Worm (Caenorhabditis elegans) whole organism, mixed stage, embryonic: ENCODE data around the gene Y69H2.7.

Experiments
- M03D4.4 ChIP-seq: sonication (generic microtip); optimal IDR thresholded peaks from 2 replicates; lab custom pipeline; 2017; ENCODE audit warnings: mild to moderate bottlenecking, missing genetic modification characterization, missing compliant biosample characterization
- bed-3 ChIP-seq: fragments of 200-800 bp; sonication (Bioruptor generic); optimal IDR thresholded peaks from 3 replicates; lab custom pipeline; 2018; ENCODE audit warnings: mild to moderate bottlenecking, missing genetic modification characterization, moderate library complexity, missing compliant biosample characterization
- blmp-1 ChIP-seq: fragments of 150-350 bp; optimal IDR thresholded peaks from 2 replicates; lab custom pipeline; 2014; ENCODE audit warnings: missing biosample characterization, missing genetic modification characterization
- ceh-39 ChIP-seq: fragments of 150-350 bp; optimal IDR thresholded peaks from 2 replicates; lab custom pipeline; 2014; ENCODE audit warnings: missing biosample characterization, missing genetic modification characterization
- ceh-43 ChIP-seq: fragments of 200-800 bp; sonication (Bioruptor generic); optimal IDR thresholded peaks from 2 replicates; lab custom pipeline; 2018; ENCODE audit warnings: mild to moderate bottlenecking, missing genetic modification characterization, moderate library complexity, missing compliant biosample characterization
- ceh-83 ChIP-seq: fragments of 200-800 bp; sonication (Bioruptor generic); optimal IDR thresholded peaks from 2 replicates; lab custom pipeline; 2018; ENCODE audit warnings: mild to moderate bottlenecking, missing genetic modification characterization, missing compliant biosample characterization
- ces-1 ChIP-seq: fragments of 150-350 bp; optimal IDR thresholded peaks from 2 replicates; lab custom pipeline; 2014; ENCODE audit warnings: missing biosample characterization, missing genetic modification reagents, missing genetic modification characterization
- cnd-1 ChIP-seq: fragments of 200-800 bp; sonication (Bioruptor generic); optimal IDR thresholded peaks from 2 replicates; lab custom pipeline; 2018; ENCODE audit warnings: mild to moderate bottlenecking, missing genetic modification characterization, missing compliant biosample characterization
- drap-1 ChIP-seq: fragments of 200-800 bp; sonication (Bioruptor generic); optimal IDR thresholded peaks from 3 replicates; lab custom pipeline; 2018; ENCODE audit warnings: mild to moderate bottlenecking, missing genetic modification characterization, missing compliant biosample characterization
- elt-1 ChIP-seq: sonication (generic microtip); optimal IDR thresholded peaks from 2 replicates; lab custom pipeline; 2017; ENCODE audit warnings: missing genetic modification characterization, mild to moderate bottlenecking, missing compliant biosample characterization, antibody characterized with exemption, moderate library complexity, borderline replicate concordance; ENCODE audit not compliant: insufficient read depth
- flh-1 ChIP-seq: fragments of 200-800 bp; sonication (Bioruptor generic); optimal IDR thresholded peaks from 2 replicates; lab custom pipeline; 2018; ENCODE audit warnings: mild to moderate bottlenecking, missing genetic modification characterization, moderate library complexity, missing compliant biosample characterization
- ham-2 ChIP-seq: fragments of 200-800 bp; sonication (Bioruptor generic); optimal IDR thresholded peaks from 2 replicates; lab custom pipeline; 2018; ENCODE audit warnings: mild to moderate bottlenecking, missing genetic modification characterization, missing compliant biosample characterization
- lin-13 ChIP-seq: fragments of 150-350 bp; optimal IDR thresholded peaks from 2 replicates; lab custom pipeline; 2014; ENCODE audit warnings: missing biosample characterization, missing genetic modification characterization
- lin-32 ChIP-seq: fragments of 200-800 bp; sonication (Bioruptor generic); optimal IDR thresholded peaks from 2 replicates; lab custom pipeline; 2018; ENCODE audit warnings: mild to moderate bottlenecking, missing genetic modification characterization, missing compliant biosample characterization
- lsy-2 ChIP-seq: fragments of 150-350 bp; optimal IDR thresholded peaks from 2 replicates; lab custom pipeline; 2014; ENCODE audit warnings: missing biosample characterization, missing genetic modification characterization
- mab-5 ChIP-seq: fragments of 150-350 bp; optimal IDR thresholded peaks from 2 replicates; lab custom pipeline; 2014; ENCODE audit warnings: missing biosample characterization, missing genetic modification characterization
- mep-1 ChIP-seq: fragments of 150-350 bp; optimal IDR thresholded peaks from 2 replicates; lab custom pipeline; 2017; ENCODE audit warnings: missing biosample characterization, missing genetic modification reagents, missing genetic modification characterization, inconsistent platforms
- mls-2 ChIP-seq: sonication (generic microtip); optimal IDR thresholded peaks from 2 replicates; lab custom pipeline; 2016; ENCODE audit warnings: mild to moderate bottlenecking, missing genetic modification characterization, moderate library complexity, missing compliant biosample characterization
- nhr-12 ChIP-seq: fragments of 150-350 bp; optimal IDR thresholded peaks from 2 replicates; lab custom pipeline; 2014; ENCODE audit warnings: missing biosample characterization, missing genetic modification characterization
- nhr-2 ChIP-seq: fragments of 150-350 bp; optimal IDR thresholded peaks from 2 replicates; lab custom pipeline; 2014; ENCODE audit warnings: missing biosample characterization, missing genetic modification characterization
- nhr-28 ChIP-seq: fragments of 150-350 bp; optimal IDR thresholded peaks from 2 replicates; lab custom pipeline; 2014; ENCODE audit warnings: missing biosample characterization, missing genetic modification characterization
- nhr-76 ChIP-seq: sonication (generic microtip); optimal IDR thresholded peaks from 2 replicates; lab custom pipeline; 2017; ENCODE audit warnings: missing biosample characterization, missing genetic modification characterization
- pha-4 ChIP-seq: fragments of 150-350 bp; optimal IDR thresholded peaks from 2 replicates; lab custom pipeline; 2018; ENCODE audit warnings: missing biosample characterization, missing genetic modification reagents, missing genetic modification characterization
- snpc-4 ChIP-seq: fragments of 150-350 bp; optimal IDR thresholded peaks from 2 replicates; lab custom pipeline; 2014; ENCODE audit warnings: missing biosample characterization, missing genetic modification characterization
- sptf-1 ChIP-seq: sonication (generic microtip); optimal IDR thresholded peaks from 2 replicates; lab custom pipeline; 2017; ENCODE audit warnings: mild to moderate bottlenecking, missing genetic modification characterization, moderate library complexity, missing compliant biosample characterization
- unc-120 ChIP-seq: sonication (generic microtip); optimal IDR thresholded peaks from 2 replicates; lab custom pipeline; 2017; ENCODE audit warnings: missing genetic modification characterization, missing compliant biosample characterization; ENCODE audit not compliant: poor library complexity, severe bottlenecking
- unc-39 ChIP-seq: fragments of 150-350 bp; optimal IDR thresholded peaks from 2 replicates; lab custom pipeline; 2014; ENCODE audit warnings: missing biosample characterization, missing genetic modification characterization
- unc-62 ChIP-seq: fragments of 150-350 bp; optimal IDR thresholded peaks from 2 replicates; lab custom pipeline; 2014; ENCODE audit warnings: missing biosample characterization, missing genetic modification reagents, missing genetic modification characterization
- zip-8 ChIP-seq: fragments of 150-350 bp; optimal IDR thresholded peaks from 2 replicates; lab custom pipeline; 2014; ENCODE audit warnings: missing biosample characterization, missing genetic modification characterization
- ztf-11 ChIP-seq: fragments of 150-350 bp; optimal IDR thresholded peaks from 2 replicates; lab custom pipeline; 2014; ENCODE audit warnings: missing biosample characterization, missing genetic modification characterization

Y69H2.7 gene

ce11 chrV:18658914-18659313 is 30.9 kb upstream of the Y69H2.7 start:
- TF ChIP-seq unc-120 (tag; lab: Kevin White, UChicago) = no peak
- no peak for TF ChIP-seq elt-1 (tag; lab: Kevin White, UChicago)
- no peak for TF ChIP-seq nhr-76
- TF ChIP-seq zip-8 = no peak
- no peak for TF ChIP-seq drap-1
- no peak for TF ChIP-seq ham-2 (GFP tag; lab: Kevin White, UChicago)
- TF ChIP-seq ceh-43 (GFP tag; lab: Kevin White, UChicago) = no peak
- TF ChIP-seq mep-1 (tag; lab: Kevin White, UChicago) = no peak
- TF ChIP-seq cnd-1 (tag; lab: Kevin White, UChicago) = no peak

ce11 chrV:18662333-18662732 is 27.5 kb upstream of the Y69H2.7 start:
- TF ChIP-seq unc-62 (GFP tag; lab: Kevin White, UChicago) (no peak), unc-39 (no peak), cnd-1 (tag; lab: Kevin White, UChicago) (no peak), lsy-2 (no peak), drap-1 (no peak), lin-32 (GFP tag; lab: Kevin White, UChicago) (no peak), sptf-1 (tag; lab: Kevin White, UChicago) (no peak), ces-1 (GFP tag; lab: Kevin White, UChicago) (no peak), nhr-12 (no peak)
- TF ChIP-seq, all 35 proteins: peak for 0

- TF ChIP-seq drap-1 = no peak
- TF ChIP-seq cnd-1 (tag; lab: Kevin White, UChicago) = no peak
- no peak for TF ChIP-seq unc-62 (GFP tag; lab: Kevin White, UChicago)
- TF ChIP-seq nhr-28 (tag; lab: Kevin White, UChicago) = no peak
- no peak for TF ChIP-seq flh-1 (GFP tag; lab: Kevin White, UChicago)
- TF ChIP-seq M03D4.4 (tag; lab: Kevin White, UChicago) = no peak
Observed at ce11 chrV:18664026-18664425, 25.8 kb upstream of the Y69H2.7 start, which contains the start of gene Y69H2.3. TSS of gene Y69H2.3 (minus strand) at chrV:18664126.

ce11 chrV:18667179-18667578 is 22.6 kb upstream of the Y69H2.7 start:
- TF ChIP-seq mls-2 (tag; lab: Kevin White, UChicago) = no peak

- TF ChIP-seq nhr-76 (no peak), ceh-39 (no peak), snpc-4 (tag; lab: Kevin White, UChicago) (no peak), ces-1 (GFP tag; lab: Kevin White, UChicago) (no peak), lin-32 (GFP tag; lab: Kevin White, UChicago) (no peak), lin-13 (no peak), blmp-1 (tag; lab: Kevin White, UChicago) (no peak), bed-3 (GFP tag; lab: Kevin White, UChicago) (no peak)
Observed at ce11 chrV:18670017-18670416, 19.8 kb upstream of the Y69H2.7 start, which contains the start of gene Y69H2.10. TSS of gene Y69H2.10 (plus strand) at chrV:18670317.

ce11 chrV:18671811-18672210 is 18.0 kb upstream of the Y69H2.7 start:
- TF ChIP-seq ceh-43 (GFP tag; lab: Kevin White, UChicago) = no peak
- TF ChIP-seq bed-3 (GFP tag; lab: Kevin White, UChicago) = no peak
- no peak for TF ChIP-seq unc-120 (tag; lab: Kevin White, UChicago)
- no peak for TF ChIP-seq ces-1 (GFP tag; lab: Kevin White, UChicago)
- TF ChIP-seq lin-32 (GFP tag; lab: Kevin White, UChicago) = no peak
- no peak for TF ChIP-seq ztf-11 (tag; lab: Kevin White, UChicago)
- TF ChIP-seq pha-4 (tag; lab: Kevin White, UChicago) = no peak
- no peak for TF ChIP-seq snpc-4 (tag; lab: Kevin White, UChicago)
- no peak for TF ChIP-seq nhr-28 (tag; lab: Kevin White, UChicago)
- TF ChIP-seq mab-5 (tag; lab: Kevin White, UChicago) = no peak
- TF ChIP-seq ceh-83 (GFP tag; lab: Kevin White, UChicago) = no peak
- TF ChIP-seq ceh-39 = no peak
- no peak for TF ChIP-seq nhr-2 (tag; lab: Kevin White, UChicago)
- no peak for TF ChIP-seq ham-2 (GFP tag; lab: Kevin White, UChicago)
- no peak for TF ChIP-seq cnd-1 (tag; lab: Kevin White, UChicago)
- TF ChIP-seq nhr-76 = no peak
- TF ChIP-seq drap-1 = no peak
- TF ChIP-seq nhr-12 = no peak
- TF ChIP-seq, all 35 proteins: peak for 0
